Fruit fly (Drosophila melanogaster) whole organism, embryonic: ENCODE results near the gene mdu.

ENCODE experiments used
- ATbp ChIP-seq: fragments of 200-800 bp; sonication (Bioruptor generic); optimal IDR thresholded peaks from 2 replicates; lab custom pipeline; 2017; ENCODE audit warnings: missing biosample characterization, mild to moderate bottlenecking, missing genetic modification characterization, missing genetic modification reagents
- CG10366 ChIP-seq: fragments of 200-800 bp; sonication (Bioruptor generic); IDR thresholded peaks from 2 replicates; pipeline ENCODE4 v1.3.6; 2022; ENCODE audit warnings: missing biosample characterization, missing genetic modification characterization
- CG12769 ChIP-seq: fragments of 200-800 bp; sonication (Bioruptor generic); optimal IDR thresholded peaks from 2 replicates; lab custom pipeline; 2019; ENCODE audit warnings: missing biosample characterization, mild to moderate bottlenecking, missing genetic modification characterization, moderate library complexity
- CG12942 ChIP-seq: fragments of 200-800 bp; sonication (Bioruptor generic); optimal IDR thresholded peaks from 3 replicates; lab custom pipeline; 2016; ENCODE audit warnings: missing biosample characterization, missing genetic modification characterization
- CG13424 ChIP-seq: fragments of 200-800 bp; sonication (Bioruptor generic); optimal IDR thresholded peaks from 2 replicates; lab custom pipeline; 2019; ENCODE audit warnings: missing biosample characterization, mild to moderate bottlenecking, missing genetic modification characterization, moderate library complexity
- CG14667 ChIP-seq: fragments of 200-800 bp; sonication (Bioruptor generic); IDR thresholded peaks from 2 replicates; pipeline ENCODE4 v1.3.6; 2022; ENCODE audit warnings: missing biosample characterization, missing genetic modification characterization
- CG14965 ChIP-seq: fragments of 200-800 bp; sonication (Bioruptor generic); optimal IDR thresholded peaks from 2 replicates; lab custom pipeline; 2016; ENCODE audit warnings: missing biosample characterization, missing genetic modification characterization, borderline replicate concordance
- CG1529 ChIP-seq: fragments of 200-800 bp; sonication (Bioruptor generic); optimal IDR thresholded peaks from 3 replicates; lab custom pipeline; 2018; ENCODE audit warnings: missing biosample characterization, missing genetic modification characterization
- CG1602 ChIP-seq: fragments of 200-800 bp; sonication (Bioruptor generic); optimal IDR thresholded peaks from 3 replicates; lab custom pipeline; 2016; ENCODE audit warnings: missing biosample characterization, missing genetic modification characterization
- CG1647 ChIP-seq: fragments of 200-800 bp; sonication (Bioruptor generic); optimal IDR thresholded peaks from 3 replicates; lab custom pipeline; 2016; ENCODE audit warnings: missing biosample characterization, missing genetic modification characterization
- CG16863 ChIP-seq: fragments of 200-800 bp; sonication (Bioruptor generic); optimal IDR thresholded peaks from 3 replicates; lab custom pipeline; 2016; ENCODE audit warnings: missing biosample characterization, missing genetic modification characterization
- CG17359 ChIP-seq: fragments of 200-800 bp; sonication (Bioruptor generic); optimal IDR thresholded peaks from 3 replicates; lab custom pipeline; 2018; ENCODE audit warnings: missing biosample characterization, mild to moderate bottlenecking, missing genetic modification characterization, moderate library complexity
- CG17568 ChIP-seq: fragments of 200-800 bp; sonication (Bioruptor generic); optimal IDR thresholded peaks from 2 replicates; lab custom pipeline; 2018; ENCODE audit warnings: missing biosample characterization, mild to moderate bottlenecking, missing genetic modification characterization, moderate library complexity
- CG17802 ChIP-seq: fragments of 200-800 bp; sonication (Bioruptor generic); optimal IDR thresholded peaks from 2 replicates; lab custom pipeline; 2018; ENCODE audit warnings: missing biosample characterization, mild to moderate bottlenecking, missing genetic modification characterization, moderate library complexity
- CG18764 ChIP-seq: fragments of 200-800 bp; sonication (Bioruptor generic); optimal IDR thresholded peaks from 3 replicates; lab custom pipeline; 2016; ENCODE audit warnings: missing biosample characterization, missing genetic modification characterization
- CG2120 ChIP-seq: fragments of 200-800 bp; sonication (Bioruptor generic); optimal IDR thresholded peaks from 3 replicates; lab custom pipeline; 2016; ENCODE audit warnings: missing biosample characterization, missing genetic modification characterization
- CG2129 ChIP-seq: fragments of 200-800 bp; sonication (Bioruptor generic); IDR thresholded peaks from 2 replicates; pipeline ENCODE4 v1.3.6; 2022; ENCODE audit warnings: missing biosample characterization, missing genetic modification characterization; ENCODE audit not compliant: partially characterized antibody
- CG2202 ChIP-seq: fragments of 200-800 bp; sonication (Bioruptor generic); optimal IDR thresholded peaks from 2 replicates; lab custom pipeline; 2018; ENCODE audit warnings: missing biosample characterization, mild to moderate bottlenecking, missing genetic modification characterization
- CG33213 ChIP-seq: fragments of 200-800 bp; sonication (Bioruptor generic); optimal IDR thresholded peaks from 3 replicates; lab custom pipeline; 2016; ENCODE audit warnings: missing biosample characterization, missing genetic modification characterization
- CG7928 ChIP-seq: fragments of 200-800 bp; sonication (Bioruptor generic); optimal IDR thresholded peaks from 2 replicates; lab custom pipeline; 2017; ENCODE audit warnings: missing biosample characterization, mild to moderate bottlenecking, missing genetic modification characterization
- CG7987 ChIP-seq: fragments of 200-800 bp; sonication (Bioruptor generic); optimal IDR thresholded peaks from 2 replicates; lab custom pipeline; 2018; ENCODE audit warnings: missing biosample characterization, mild to moderate bottlenecking, missing genetic modification characterization, moderate library complexity
- CG8290 ChIP-seq, 3 experiments: fragments of 200-800 bp; sonication (Bioruptor generic); optimal IDR thresholded peaks; 2 replicates each; lab custom pipeline; 2016 to 2019; ENCODE audit warnings: missing biosample characterization in 3 of 3, missing genetic modification characterization in 3 of 3, mild to moderate bottlenecking in 2 of 3, moderate library complexity in 1 of 3
- CG8388 ChIP-seq: fragments of 200-800 bp; sonication (Bioruptor generic); optimal IDR thresholded peaks from 2 replicates; lab custom pipeline; 2019; ENCODE audit warnings: missing biosample characterization, mild to moderate bottlenecking, missing genetic modification characterization, moderate library complexity
- CG9876 ChIP-seq: fragments of 200-800 bp; sonication (Bioruptor generic); optimal IDR thresholded peaks from 2 replicates; lab custom pipeline; 2016; ENCODE audit warnings: missing biosample characterization, missing genetic modification characterization
- CTCF ChIP-seq: fragments of 200-800 bp; sonication (Bioruptor generic); optimal IDR thresholded peaks from 2 replicates; lab custom pipeline; 2017; ENCODE audit warnings: missing biosample characterization, mild to moderate bottlenecking, missing genetic modification characterization, moderate library complexity
- Camta ChIP-seq: fragments of 200-800 bp; sonication (Bioruptor generic); optimal IDR thresholded peaks from 2 replicates; lab custom pipeline; 2016; ENCODE audit warnings: missing biosample characterization, missing genetic modification characterization
- D ChIP-seq, 2 experiments: fragments of 200-800 bp in 1 of 2; fragments of >200 bp in 1 of 2; sonication (Bioruptor generic) in 1 of 2; optimal IDR thresholded peaks; 2 replicates in 1 of 2; 3 replicates in 1 of 2; lab custom pipeline; 2017; ENCODE audit warnings: mild to moderate bottlenecking in 1 of 2, missing biosample characterization in 1 of 2, missing genetic modification characterization in 1 of 2, missing genetic modification reagents in 1 of 2
- Hey ChIP-seq: fragments of 200-800 bp; sonication (Bioruptor generic); optimal IDR thresholded peaks from 3 replicates; lab custom pipeline; 2018; ENCODE audit warnings: missing biosample characterization, mild to moderate bottlenecking, missing genetic modification characterization
- HmgZ ChIP-seq: fragments of 200-800 bp; sonication (Bioruptor generic); optimal IDR thresholded peaks from 2 replicates; lab custom pipeline; 2018; ENCODE audit warnings: missing biosample characterization, mild to moderate bottlenecking, missing genetic modification characterization
- Hsf ChIP-seq: fragments of 200-800 bp; sonication (Bioruptor generic); optimal IDR thresholded peaks from 3 replicates; lab custom pipeline; 2016; ENCODE audit warnings: missing biosample characterization, missing genetic modification characterization
- NC2β ChIP-seq: fragments of 200-800 bp; sonication (Bioruptor generic); optimal IDR thresholded peaks from 2 replicates; lab custom pipeline; 2016; ENCODE audit warnings: missing biosample characterization, missing genetic modification characterization
- NfI ChIP-seq: fragments of 200-800 bp; sonication (Bioruptor generic); optimal IDR thresholded peaks from 3 replicates; lab custom pipeline; 2018; ENCODE audit warnings: missing biosample characterization, mild to moderate bottlenecking, missing genetic modification characterization, moderate library complexity
- Optix ChIP-seq: fragments of 200-800 bp; sonication (Bioruptor generic); IDR thresholded peaks from 3 replicates; pipeline ENCODE4 v1.3.6; 2022; ENCODE audit warnings: missing biosample characterization, missing genetic modification characterization
- Taf1 ChIP-seq: fragments of 200-800 bp; sonication (Bioruptor generic); IDR thresholded peaks from 2 replicates; pipeline ENCODE4 v1.3.6; 2022; ENCODE audit warnings: missing biosample characterization, missing genetic modification characterization
- caup ChIP-seq: fragments of 200-800 bp; sonication (Bioruptor generic); optimal IDR thresholded peaks from 3 replicates; lab custom pipeline; 2017; ENCODE audit warnings: missing biosample characterization, mild to moderate bottlenecking, missing genetic modification characterization, moderate library complexity; ENCODE audit not compliant: severe bottlenecking
- chif ChIP-seq, 2 experiments: fragments of 200-800 bp; sonication (Bioruptor generic); optimal IDR thresholded peaks; 3 replicates each; lab custom pipeline; 2016; ENCODE audit warnings: missing biosample characterization in 2 of 2, missing genetic modification characterization in 2 of 2
- fru ChIP-seq: fragments of >200 bp; optimal IDR thresholded peaks from 2 replicates; lab custom pipeline; 2017
- gcm ChIP-seq: fragments of 200-800 bp; sonication (Bioruptor generic); optimal IDR thresholded peaks from 2 replicates; lab custom pipeline; 2019; ENCODE audit warnings: missing biosample characterization, mild to moderate bottlenecking, missing genetic modification characterization, moderate library complexity
- gsb-n ChIP-seq: fragments of 200-800 bp; sonication (Bioruptor generic); optimal IDR thresholded peaks from 3 replicates; lab custom pipeline; 2018; ENCODE audit warnings: missing biosample characterization, mild to moderate bottlenecking, missing genetic modification characterization
- hth ChIP-seq: fragments of >200 bp; optimal IDR thresholded peaks from 2 replicates; lab custom pipeline; 2017; ENCODE audit warnings: inconsistent platforms
- ind ChIP-seq: fragments of 200-800 bp; sonication (Bioruptor generic); optimal IDR thresholded peaks from 3 replicates; lab custom pipeline; 2016; ENCODE audit warnings: missing biosample characterization, missing genetic modification characterization
- lmd ChIP-seq: fragments of 200-800 bp; sonication (Bioruptor generic); IDR thresholded peaks from 2 replicates; pipeline ENCODE4 v1.3.6; 2022; ENCODE audit warnings: missing biosample characterization, missing genetic modification characterization
- lola ChIP-seq, 3 experiments: fragments of >200 bp in 2 of 3; fragments of 200-800 bp in 1 of 3; sonication (Bioruptor generic) in 1 of 3; optimal IDR thresholded peaks; 2 replicates each; lab custom pipeline; 2017 to 2019; ENCODE audit warnings: missing biosample characterization in 3 of 3, missing genetic modification characterization in 3 of 3, mild to moderate bottlenecking in 1 of 3, moderate library complexity in 1 of 3
- otp ChIP-seq: fragments of 200-800 bp; sonication (Bioruptor generic); IDR thresholded peaks from 3 replicates; pipeline ENCODE4, ENCODE4 v1.3.6; 2022; ENCODE audit warnings: missing biosample characterization, missing genetic modification characterization
- pb ChIP-seq: fragments of 200-800 bp; sonication (Bioruptor generic); optimal IDR thresholded peaks from 3 replicates; lab custom pipeline; 2016; ENCODE audit warnings: missing biosample characterization, missing genetic modification characterization
- pum ChIP-seq: fragments of 200-800 bp; sonication (Bioruptor generic); optimal IDR thresholded peaks from 2 replicates; lab custom pipeline; 2016; ENCODE audit warnings: missing biosample characterization, missing genetic modification characterization
- ranshi ChIP-seq: fragments of 200-800 bp; sonication (Bioruptor generic); IDR thresholded peaks from 2 replicates; pipeline ENCODE4 v1.3.6; 2022; ENCODE audit warnings: missing biosample characterization, missing genetic modification characterization
- run ChIP-seq: fragments of 200-800 bp; sonication (Bioruptor generic); optimal IDR thresholded peaks from 3 replicates; lab custom pipeline; 2018; ENCODE audit warnings: missing biosample characterization, mild to moderate bottlenecking, missing genetic modification characterization
- stwl ChIP-seq: fragments of 200-800 bp; sonication (Bioruptor generic); optimal IDR thresholded peaks from 3 replicates; lab custom pipeline; 2018; ENCODE audit warnings: missing biosample characterization, mild to moderate bottlenecking, missing genetic modification characterization, moderate library complexity
- trh ChIP-seq: fragments of 200-800 bp; sonication (Bioruptor generic); optimal IDR thresholded peaks from 2 replicates; lab custom pipeline; 2016; ENCODE audit warnings: missing biosample characterization, missing genetic modification characterization
- zfh1 ChIP-seq: fragments of 200-800 bp; sonication (Bioruptor generic); IDR thresholded peaks from 3 replicates; pipeline ENCODE4 v1.3.6; 2022; ENCODE audit warnings: missing biosample characterization, missing genetic modification characterization

The mdu gene

DNA sequence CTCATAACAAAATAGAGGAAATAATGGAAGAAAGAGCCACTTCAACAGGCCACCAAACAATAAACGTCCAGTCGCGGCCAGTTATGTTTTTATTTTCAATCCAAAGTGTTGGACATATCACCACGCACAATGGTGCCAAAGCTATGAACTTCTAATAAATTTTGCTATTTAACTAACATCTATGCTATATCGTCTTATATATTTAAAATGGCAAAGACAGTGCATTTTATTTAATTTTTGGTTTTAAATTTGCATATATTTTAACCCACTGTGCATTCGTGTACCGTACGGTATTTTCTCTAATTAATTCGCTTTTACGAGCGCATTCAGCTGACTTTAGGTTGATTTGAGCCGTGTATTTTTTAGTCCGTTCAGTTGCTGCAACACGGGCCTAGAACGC, 42.6 kb upstream of the mdu start, which contains the start of gene CG15927 (continued):
- TF ChIP-seq lola (GFP tag; optimal IDR thresholded peaks at IDR 0.05; lab: Kevin White, UChicago) (peak in 1 of 3 experiments; percentile 33), hth (lab: Kevin White, UChicago) (no peak), caup (GFP tag; lab: Kevin White, UChicago) (peak; percentile 12), CG8290 (GFP tag; optimal IDR thresholded peaks at IDR 0.05; lab: Kevin White, UChicago) (no peak), CG8290 (tag; optimal IDR thresholded peaks at IDR 0.05; lab: Kevin White, UChicago) (no peak), ind (GFP tag; lab: Kevin White, UChicago) (peak; percentile 54), fru (no peak), Hsf (GFP tag; lab: Kevin White, UChicago) (peak; percentile 47), CG2120 (GFP tag; lab: Kevin White, UChicago) (peak; percentile 6), D (optimal IDR thresholded peaks at IDR 0.05; lab: Kevin White, UChicago) (no peak), D (GFP tag; optimal IDR thresholded peaks at IDR 0.05; lab: Kevin White, UChicago) (peak; percentile 50), pb (no peak), NfI (GFP tag; lab: Kevin White, UChicago) (peak; percentile 10), gsb-n (tag; lab: Kevin White, UChicago) (peak; percentile 47), CG17802 (peak; percentile 15), ATbp (GFP tag; lab: Kevin White, UChicago) (peak; percentile 76), CG13424 (tag; lab: Kevin White, UChicago) (peak; percentile 46), CG1602 (peak; percentile 25), CG33213 (GFP tag; lab: Kevin White, UChicago) (peak; percentile 6), CG7928 (GFP tag; lab: Kevin White, UChicago) (no peak), ranshi (GFP tag; lab: Robert Waterston, UW) (peak; percentile 69), CTCF (GFP tag; lab: Kevin White, UChicago) (peak; percentile 41), chif (GFP tag; optimal IDR thresholded peaks at IDR 0.05; lab: Kevin White, UChicago) (no peak), gcm (GFP tag; lab: Kevin White, UChicago) (peak; percentile 27), Optix (GFP tag; lab: Robert Waterston, UW) (no peak), HmgZ (no peak), Taf1 (GFP tag; lab: Robert Waterston, UW) (no peak), zfh1 (GFP tag; lab: Robert Waterston, UW) (peak; percentile 72), CG2202 (tag; lab: Kevin White, UChicago) (peak; percentile 48), CG16863 (peak; percentile 36), Camta (GFP tag; lab: Kevin White, UChicago) (peak; percentile 62), CG14667 (no peak), NC2β (no peak), trh (GFP tag; lab: Kevin White, UChicago) (no peak), CG10366 (peak; percentile 69), CG12769 (tag; lab: Kevin White, UChicago) (peak; percentile 28), stwl (tag; lab: Kevin White, UChicago) (no peak), otp (GFP tag; lab: Robert Waterston, UW) (0 out of 3 replicates have a peak, but pooled peaks have one; percentile 33), CG1529 (GFP tag; lab: Kevin White, UChicago) (peak; percentile 60), CG18764 (GFP tag; lab: Kevin White, UChicago) (peak; percentile 2), Hey (tag; lab: Kevin White, UChicago) (no peak), CG2129 (GFP tag; lab: Robert Waterston, UW) (no peak), CG17568 (GFP tag; lab: Kevin White, UChicago) (peak; percentile 22), CG9876 (no peak), run (tag; lab: Kevin White, UChicago) (no peak), CG12942 (GFP tag; lab: Kevin White, UChicago) (no peak), CG7987 (GFP tag; lab: Kevin White, UChicago) (no peak), pum (no peak), CG8388 (GFP tag; lab: Kevin White, UChicago) (peak; percentile 59), CG1647 (GFP tag; lab: Kevin White, UChicago) (no peak), CG17359 (tag; lab: Kevin White, UChicago) (peak; percentile 81), lmd (GFP tag; lab: Robert Waterston, UW) (peak; percentile 55), CG14965 (GFP tag; lab: Kevin White, UChicago) (no peak)
